Worm (Caenorhabditis elegans): Measurements from ENCODE around the gene sre-6.

Gene sre-6

DNA sequence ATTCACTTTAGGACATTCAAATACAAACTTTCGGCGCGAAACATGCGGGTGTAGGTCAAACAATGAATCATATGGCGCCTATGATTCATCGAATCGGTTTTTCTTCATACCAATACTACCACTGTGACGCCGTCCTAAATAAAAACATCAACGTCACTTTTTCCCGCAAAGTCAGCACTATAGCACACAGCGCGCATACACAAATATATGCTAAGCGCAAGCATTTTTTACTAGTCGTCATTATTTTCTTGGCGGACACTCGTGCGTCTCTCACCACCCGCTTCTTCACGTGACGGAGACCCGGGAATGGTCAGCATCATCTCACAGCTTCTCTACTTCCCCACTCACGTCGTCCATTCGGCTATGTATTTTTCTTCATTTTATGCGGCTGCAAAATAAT, 39.4 kb downstream of the sre-6 start:
- TF ChIP-seq ceh-2 (tag; optimal IDR thresholded peaks at IDR 0.05) (no peak), hlh-30 (tag; optimal IDR thresholded peaks at IDR 0.05; ENCODE audit: insufficient read depth) (peak; percentile 59)

DNA sequence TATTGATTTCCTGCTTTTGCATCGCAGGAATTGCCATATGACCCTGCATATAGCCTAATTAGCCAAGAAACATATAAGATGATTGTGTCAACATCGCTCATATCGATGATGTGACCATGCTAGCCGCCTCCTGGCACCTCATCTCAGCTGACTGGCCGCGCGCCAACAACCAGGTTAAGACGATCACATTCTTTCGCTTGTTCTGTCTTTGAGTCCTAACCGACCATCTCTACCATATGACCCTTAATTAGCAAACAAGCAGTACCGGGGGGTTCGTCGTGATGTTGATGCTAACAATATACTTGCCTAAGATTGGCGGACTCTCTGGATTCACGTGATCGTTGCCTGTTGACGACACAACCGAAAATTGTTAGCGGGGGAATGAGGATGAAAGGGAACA, 40.0 kb downstream of the sre-6 start:
- no peak for TF ChIP-seq ztf-16 (tag; optimal IDR thresholded peaks at IDR 0.05)
- peak; percentile 42 for TF ChIP-seq hlh-30 (tag; optimal IDR thresholded peaks at IDR 0.05; ENCODE audit: insufficient read depth)
- TF ChIP-seq odd-2 (tag; optimal IDR thresholded peaks at IDR 0.05) = no peak
- TF ChIP-seq ceh-31 (tag; optimal IDR thresholded peaks at IDR 0.05) = no peak
- no peak for TF ChIP-seq dmd-4 (tag; optimal IDR thresholded peaks at IDR 0.05; ENCODE audit: borderline replicate concordance)
- no peak for TF ChIP-seq unc-86 (tag; optimal IDR thresholded peaks at IDR 0.05)
- TF ChIP-seq fax-1 (tag; optimal IDR thresholded peaks at IDR 0.05) = no peak

DNA sequence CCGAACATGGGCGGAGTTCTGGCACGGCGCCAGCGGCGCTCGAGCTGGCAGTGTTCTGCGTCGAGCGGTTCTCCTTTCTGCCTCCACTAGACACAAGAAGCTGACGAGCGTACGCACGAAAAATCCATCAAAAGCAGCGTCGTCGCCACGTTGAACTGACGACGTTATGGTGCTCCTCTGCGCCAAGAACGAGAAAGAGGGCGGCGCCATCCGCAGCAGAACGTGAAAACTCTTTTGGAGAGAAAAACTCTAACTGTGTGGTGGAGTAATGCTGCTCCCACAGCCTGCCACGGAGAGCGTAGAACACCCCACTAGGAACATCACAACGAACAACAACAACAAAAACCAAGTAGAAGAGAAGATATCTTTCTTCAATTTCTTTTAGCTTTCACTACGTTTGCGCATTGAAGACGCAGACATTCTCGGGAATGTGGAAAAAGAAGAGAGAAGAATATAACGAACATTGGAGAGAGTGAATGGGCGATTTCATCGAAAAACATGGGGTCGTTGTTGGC, 40.6 kb downstream of the sre-6 start:
- no peak for TF ChIP-seq nfya-1 (tag; optimal IDR thresholded peaks at IDR 0.05)
- TF ChIP-seq ceh-19 (GFP tag; optimal IDR thresholded peaks at IDR 0.05) = no peak
- no peak for TF ChIP-seq ceh-9 (tag; optimal IDR thresholded peaks at IDR 0.05)
- no peak for TF ChIP-seq hlh-8 (tag; optimal IDR thresholded peaks at IDR 0.05)
- TF ChIP-seq mec-3 (tag; optimal IDR thresholded peaks at IDR 0.05; ENCODE audit: borderline replicate concordance) = no peak
- no peak for TF ChIP-seq che-1 (tag; optimal IDR thresholded peaks at IDR 0.05)
- TF ChIP-seq pha-4 (tag; optimal IDR thresholded peaks at IDR 0.05) = no peak
- no peak for TF ChIP-seq C38D4.7 (GFP tag; optimal IDR thresholded peaks at IDR 0.05)
- no peak for TF ChIP-seq tbx-2 (tag; optimal IDR thresholded peaks at IDR 0.05)
- no peak for TF ChIP-seq tbx-7 (tag; optimal IDR thresholded peaks at IDR 0.05)
- no peak for TF ChIP-seq zip-5 (tag; optimal IDR thresholded peaks at IDR 0.05)
- no peak for TF ChIP-seq ceh-6 (GFP tag; optimal IDR thresholded peaks at IDR 0.05)

ce11 chrV:10721304-10721703, 41.3 kb downstream of the sre-6 start:
- peak; percentile 2 for TF ChIP-seq ceh-31 (tag; optimal IDR thresholded peaks at IDR 0.05)
- no peak for TF ChIP-seq che-1 (tag; optimal IDR thresholded peaks at IDR 0.05)
- TF ChIP-seq fkh-6 (tag; optimal IDR thresholded peaks at IDR 0.05) = no peak
- no peak for TF ChIP-seq tbx-7 (tag; optimal IDR thresholded peaks at IDR 0.05)
- TF ChIP-seq ceh-2 (tag; optimal IDR thresholded peaks at IDR 0.05) = no peak
- peak; percentile 99 for TF ChIP-seq unc-42 (tag; optimal IDR thresholded peaks at IDR 0.05)

ce11 chrV:10720876-10721275, 41.7 kb downstream of the sre-6 start:
- TF ChIP-seq ceh-24 (tag; optimal IDR thresholded peaks at IDR 0.05) (no peak), ets-4 (tag; optimal IDR thresholded peaks at IDR 0.05) (no peak), ceh-2 (tag; optimal IDR thresholded peaks at IDR 0.05) (no peak), pha-4 (tag; optimal IDR thresholded peaks at IDR 0.05) (no peak), T23F11.4 (GFP tag; optimal IDR thresholded peaks at IDR 0.05) (no peak), unc-3 (GFP tag; conservative IDR thresholded peaks at IDR 0.05) (no peak), unc-3 (tag; optimal IDR thresholded peaks at IDR 0.05) (no peak), ttx-3 (tag; optimal IDR thresholded peaks at IDR 0.05) (no peak), fkh-6 (tag; optimal IDR thresholded peaks at IDR 0.05) (no peak), Y22D7AL.16 (tag; optimal IDR thresholded peaks at IDR 0.05) (no peak), ceh-30 (tag; optimal IDR thresholded peaks at IDR 0.05) (no peak)

DNA sequence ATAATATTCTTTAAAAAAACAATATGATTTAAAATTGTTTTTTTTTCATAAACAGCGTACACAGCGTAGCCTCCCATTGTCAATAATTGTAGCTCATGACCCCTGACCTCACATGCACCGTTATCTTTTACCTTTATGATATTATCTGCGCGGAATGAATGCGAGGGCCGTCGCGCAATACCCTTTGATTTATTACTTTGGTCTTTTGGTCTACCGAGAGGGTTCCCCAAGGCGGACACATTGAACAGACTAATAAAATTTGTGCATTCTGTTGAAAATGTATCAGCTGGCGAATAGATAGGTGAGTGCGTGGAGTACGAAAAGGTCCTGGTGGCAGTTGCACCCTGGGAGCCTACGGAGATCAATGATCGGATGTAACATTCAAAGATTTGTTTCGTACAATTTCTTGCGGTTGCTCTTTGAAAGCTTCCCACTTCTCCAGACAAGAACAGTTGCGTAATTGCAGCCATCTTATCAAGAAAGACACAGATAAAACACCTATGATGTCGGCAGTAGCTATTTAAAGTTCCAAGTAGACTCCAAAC, 42.2 kb downstream of the sre-6 start:
- TF ChIP-seq elt-2 (tag; optimal IDR thresholded peaks at IDR 0.05) (peak; percentile 54), unc-55 (GFP tag; optimal IDR thresholded peaks at IDR 0.05) (peak; percentile 78), rnt-1 (tag; optimal IDR thresholded peaks at IDR 0.05) (peak; percentile 54), ama-1 (optimal IDR thresholded peaks at IDR 0.05) (no peak)
